Fruit fly (Drosophila melanogaster) S2 (cell line): ENCODE results near the gene Cyp309a2.
A peak's percentile ranks its signal among the peaks of the same experiment; 100 is the strongest.

Experiments
- CG8478 ChIP-seq: fragments of >200 bp; optimal IDR thresholded peaks from 2 replicates; lab custom pipeline; 2018
- CTCF ChIP-seq, 2 experiments: fragments of >200 bp; optimal IDR thresholded peaks; 2 replicates each; lab custom pipeline; 2018

dm6 chr2L:2585285-2585684 is 12.4 kb upstream of the Cyp309a2 start, which contains the start of gene Drp1:
- TF ChIP-seq CG8478 (lab: Kevin White, UChicago) (no peak), CTCF (optimal IDR thresholded peaks at IDR 0.05; lab: Kevin White, UChicago) (peak; percentile 85 to 86)
